Fruit fly (Drosophila melanogaster): ENCODE measurements around the gene GluRIIB.

GluRIIB gene

DNA sequence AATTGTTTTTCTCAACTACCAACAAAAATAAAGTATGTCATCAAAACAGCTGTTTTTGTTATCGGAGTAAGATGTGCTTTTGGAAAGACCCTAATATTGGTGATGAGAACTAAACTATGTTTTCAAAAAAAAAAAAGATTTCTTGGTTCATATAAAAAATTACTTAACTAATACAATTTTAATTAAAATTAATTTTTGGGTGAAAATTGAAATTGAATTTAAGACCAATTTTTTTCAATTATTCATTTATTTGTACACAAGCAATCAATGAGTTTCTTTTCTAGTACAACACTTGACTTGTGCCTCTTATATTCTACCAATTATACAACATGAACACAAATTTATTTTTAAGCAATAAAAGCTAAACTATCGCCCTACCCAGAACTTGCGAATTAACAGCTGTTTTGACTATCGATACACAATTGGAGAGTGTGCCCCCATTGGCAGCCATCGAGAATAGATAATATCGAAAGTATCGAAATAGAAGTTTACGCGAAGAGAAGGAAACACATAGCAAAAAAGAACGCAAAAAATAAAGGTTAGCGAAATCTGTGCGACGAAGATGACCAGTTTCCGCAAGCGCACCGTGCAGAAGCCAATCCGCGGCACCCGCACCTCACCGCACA, 35.2 kb upstream of the GluRIIB start, which contains the start of the genes Vps52 and Elp4 (continued):
- TF ChIP-seq bbx (GFP tag; IDR thresholded peaks at IDR 0.05; ENCODE audit: partially characterized antibody) (peak; percentile 65), schlank (tag; optimal IDR thresholded peaks at IDR 0.05) (no peak), CG4730 (GFP tag; IDR thresholded peaks at IDR 0.05) (peak; percentile 60), tup (GFP tag; optimal IDR thresholded peaks at IDR 0.05) (no peak), Bdp1 (GFP tag; optimal IDR thresholded peaks at IDR 0.05) (no peak), twi (tag; optimal IDR thresholded peaks at IDR 0.05) (peak; percentile 64), NfI (GFP tag; optimal IDR thresholded peaks at IDR 0.05) (peak; percentile 64), so (GFP tag; IDR thresholded peaks at IDR 0.05) (peak; percentile 64; the same call in 1 of the 3 replicates), CG17829 (tag; optimal IDR thresholded peaks at IDR 0.05) (peak; percentile 80), emc (GFP tag; optimal IDR thresholded peaks at IDR 0.05) (no peak), nmo (GFP tag; optimal IDR thresholded peaks at IDR 0.05) (peak; percentile 89), ranshi (GFP tag; IDR thresholded peaks at IDR 0.05) (peak; percentile 57; the same call in 1 of the 2 replicates), Ssrp (tag; optimal IDR thresholded peaks at IDR 0.05) (peak; percentile 81), CG3847 (GFP tag; IDR thresholded peaks at IDR 0.05) (peak; percentile 73), CG16863 (GFP tag; optimal IDR thresholded peaks at IDR 0.05) (peak; percentile 43), odd (GFP tag; optimal IDR thresholded peaks at IDR 0.05) (no peak), pb (GFP tag; optimal IDR thresholded peaks at IDR 0.05) (no peak), grn (GFP tag; optimal IDR thresholded peaks at IDR 0.05) (no peak), CG7963 (GFP tag; IDR thresholded peaks at IDR 0.05; ENCODE audit: partially characterized antibody) (peak; percentile 71), CG15601 (tag; optimal IDR thresholded peaks at IDR 0.05) (peak; percentile 69), CG11247 (GFP tag; IDR thresholded peaks at IDR 0.05) (peak; percentile 65), CG17912 (GFP tag; optimal IDR thresholded peaks at IDR 0.05) (peak; percentile 5), CG7556 (GFP tag; optimal IDR thresholded peaks at IDR 0.05) (peak; percentile 81), ind (GFP tag; optimal IDR thresholded peaks at IDR 0.05) (peak; percentile 78), danr (GFP tag; IDR thresholded peaks at IDR 0.05) (no peak), chif (GFP tag; optimal IDR thresholded peaks at IDR 0.05) (peak; percentile 43 to 57), ara (GFP tag; IDR thresholded peaks at IDR 0.05) (no peak), CG1024 (GFP tag; IDR thresholded peaks at IDR 0.05) (peak; percentile 41; the same call in 1 of the 2 replicates), zfh1 (GFP tag; IDR thresholded peaks at IDR 0.05) (peak; percentile 64), CG12155 (GFP tag; optimal IDR thresholded peaks at IDR 0.05) (peak; percentile 77), tio (GFP tag; optimal IDR thresholded peaks at IDR 0.05) (no peak), CG17802 (tag; optimal IDR thresholded peaks at IDR 0.05) (peak; percentile 41), CG6791 (GFP tag; IDR thresholded peaks at IDR 0.05; ENCODE audit: partially characterized antibody) (peak; percentile 80), Chrac-16 (GFP tag; optimal IDR thresholded peaks at IDR 0.05) (peak; percentile 70), sens (GFP tag) (peak; percentile 93), Neu2 (GFP tag; optimal IDR thresholded peaks at IDR 0.05; ENCODE audit: borderline replicate concordance) (no peak), crol (GFP tag; IDR thresholded peaks at IDR 0.05) (no peak), B-H2 (GFP tag; optimal IDR thresholded peaks at IDR 0.05) (peak; percentile 76), CG11093 (GFP tag; IDR thresholded peaks at IDR 0.05) (no peak), CG16813 (GFP tag; IDR thresholded peaks at IDR 0.05; ENCODE audit: partially characterized antibody) (peak; percentile 73), TFAM (GFP tag; optimal IDR thresholded peaks at IDR 0.05) (no peak), Mad (GFP tag; optimal IDR thresholded peaks at IDR 0.05) (peak; percentile 12), fu2 (GFP tag; optimal IDR thresholded peaks at IDR 0.05) (peak; percentile 59), hbn (GFP tag; IDR thresholded peaks at IDR 0.05; ENCODE audit: partially characterized antibody) (peak; percentile 60; the same call in 1 of the 2 replicates), CG32772 (GFP tag; IDR thresholded peaks at IDR 0.05) (peak; percentile 66), jing (GFP tag; optimal IDR thresholded peaks at IDR 0.05) (no peak), sim (GFP tag; IDR thresholded peaks at IDR 0.05) (no peak), CG3995 (GFP tag; optimal IDR thresholded peaks at IDR 0.05) (peak; percentile 19), Drgx (GFP tag; IDR thresholded peaks at IDR 0.05) (peak; percentile 57; the same call in 1 of the 2 replicates), PHDP (tag; optimal IDR thresholded peaks at IDR 0.05) (peak; percentile 77)

Data from whole organism, embryonic.